Fruit fly (Drosophila melanogaster) whole organism, embryonic: ENCODE results near the gene CG18265.

ENCODE experiments used
- Atf6 ChIP-seq: fragments of 200-800 bp; sonication (Bioruptor generic); IDR thresholded peaks from 2 replicates; pipeline ENCODE4 v1.3.6; 2022; ENCODE audit warnings: missing biosample characterization, missing genetic modification characterization
- B-H2 ChIP-seq: fragments of 200-800 bp; sonication (Bioruptor generic); optimal IDR thresholded peaks from 2 replicates; lab custom pipeline; 2018; ENCODE audit warnings: missing biosample characterization, mild to moderate bottlenecking, missing genetic modification characterization
- Blimp-1 ChIP-seq: fragments of 200-800 bp; sonication (Bioruptor generic); optimal IDR thresholded peaks from 3 replicates; lab custom pipeline; 2018; ENCODE audit warnings: missing biosample characterization, missing genetic modification characterization, mild to moderate bottlenecking, moderate library complexity, missing genetic modification reagents
- C15 ChIP-seq: fragments of 200-800 bp; sonication (Bioruptor generic); IDR thresholded peaks from 3 replicates; pipeline ENCODE4 v1.3.6; 2022; ENCODE audit warnings: missing biosample characterization, missing genetic modification characterization
- CG10209 ChIP-seq: fragments of 200-800 bp; sonication (Bioruptor generic); optimal IDR thresholded peaks from 3 replicates; lab custom pipeline; 2017; ENCODE audit warnings: missing biosample characterization, mild to moderate bottlenecking, missing genetic modification characterization, missing genetic modification reagents
- CG11093 ChIP-seq: fragments of 200-800 bp; sonication (Bioruptor generic); IDR thresholded peaks from 3 replicates; pipeline ENCODE4 v1.3.6; 2022; ENCODE audit warnings: missing biosample characterization, missing genetic modification characterization
- CG12299 ChIP-seq: fragments of 200-800 bp; sonication (Bioruptor generic); optimal IDR thresholded peaks from 2 replicates; lab custom pipeline; 2018; ENCODE audit warnings: missing biosample characterization, mild to moderate bottlenecking, missing genetic modification characterization
- CG13424 ChIP-seq: fragments of 200-800 bp; sonication (Bioruptor generic); optimal IDR thresholded peaks from 2 replicates; lab custom pipeline; 2019; ENCODE audit warnings: missing biosample characterization, mild to moderate bottlenecking, missing genetic modification characterization, moderate library complexity
- CG14014 ChIP-seq: fragments of 200-800 bp; sonication (Bioruptor generic); IDR thresholded peaks from 2 replicates; pipeline ENCODE4 v1.3.6; 2022; ENCODE audit warnings: missing biosample characterization, missing genetic modification characterization
- CG15011 ChIP-seq: fragments of 200-800 bp; sonication (Bioruptor generic); optimal IDR thresholded peaks from 3 replicates; lab custom pipeline; 2018; ENCODE audit warnings: missing biosample characterization, mild to moderate bottlenecking, missing genetic modification characterization
- CG18619 ChIP-seq: fragments of 200-800 bp; sonication (Bioruptor generic); optimal IDR thresholded peaks from 3 replicates; lab custom pipeline; 2017; ENCODE audit warnings: missing biosample characterization, mild to moderate bottlenecking, missing genetic modification characterization
- CG2129 ChIP-seq: fragments of 200-800 bp; sonication (Bioruptor generic); IDR thresholded peaks from 2 replicates; pipeline ENCODE4 v1.3.6; 2022; ENCODE audit warnings: missing biosample characterization, missing genetic modification characterization; ENCODE audit not compliant: partially characterized antibody
- CG2712 ChIP-seq: fragments of 200-800 bp; optimal IDR thresholded peaks from 3 replicates; lab custom pipeline; 2019; ENCODE audit warnings: missing biosample characterization, mild to moderate bottlenecking, missing genetic modification characterization, moderate library complexity
- CG3065 ChIP-seq: fragments of 200-800 bp; sonication (Bioruptor generic); optimal IDR thresholded peaks from 2 replicates; lab custom pipeline; 2016; ENCODE audit warnings: missing biosample characterization, missing genetic modification characterization
- CG4854 ChIP-seq: fragments of 200-800 bp; sonication (Bioruptor generic); optimal IDR thresholded peaks from 2 replicates; lab custom pipeline; 2016; ENCODE audit warnings: missing biosample characterization, missing genetic modification characterization, inconsistent platforms
- CG5245 ChIP-seq: fragments of 200-800 bp; sonication (Bioruptor generic); optimal IDR thresholded peaks from 3 replicates; lab custom pipeline; 2016; ENCODE audit warnings: missing biosample characterization, missing genetic modification characterization
- CG6654 ChIP-seq: fragments of 200-800 bp; sonication (Bioruptor generic); optimal IDR thresholded peaks from 2 replicates; lab custom pipeline; 2017; ENCODE audit warnings: missing biosample characterization, mild to moderate bottlenecking, missing genetic modification characterization
- CHES-1-like ChIP-seq: fragments of 200-800 bp; sonication (Bioruptor generic); optimal IDR thresholded peaks from 2 replicates; lab custom pipeline; 2016; ENCODE audit warnings: missing biosample characterization, missing genetic modification characterization
- CrebB ChIP-seq: fragments of 200-800 bp; sonication (Bioruptor generic); optimal IDR thresholded peaks from 3 replicates; lab custom pipeline; 2018; ENCODE audit warnings: missing biosample characterization, mild to moderate bottlenecking, missing genetic modification characterization
- Doc3 ChIP-seq: fragments of 200-800 bp; sonication (Bioruptor generic); IDR thresholded peaks from 3 replicates; pipeline ENCODE4 v1.3.6; 2022; ENCODE audit warnings: missing biosample characterization, missing genetic modification characterization; ENCODE audit not compliant: partially characterized antibody
- Gsc ChIP-seq: fragments of 200-800 bp; sonication (Bioruptor generic); IDR thresholded peaks from 2 replicates; pipeline ENCODE4 v1.3.6; 2022; ENCODE audit warnings: missing biosample characterization, missing genetic modification characterization
- HHEX ChIP-seq: fragments of 200-800 bp; sonication (Bioruptor generic); optimal IDR thresholded peaks from 3 replicates; lab custom pipeline; 2017; ENCODE audit warnings: missing biosample characterization, mild to moderate bottlenecking, missing genetic modification characterization, missing genetic modification reagents
- Max ChIP-seq: fragments of 200-800 bp; sonication (Bioruptor generic); optimal IDR thresholded peaks from 2 replicates; lab custom pipeline; 2016; ENCODE audit warnings: missing biosample characterization, mild to moderate bottlenecking, missing genetic modification characterization
- Mes4 ChIP-seq: fragments of 200-800 bp; sonication (Bioruptor generic); optimal IDR thresholded peaks from 2 replicates; lab custom pipeline; 2016; ENCODE audit warnings: missing biosample characterization, missing genetic modification characterization
- NK7.1 ChIP-seq: fragments of 200-800 bp; sonication (Bioruptor generic); optimal IDR thresholded peaks from 3 replicates; lab custom pipeline; 2016; ENCODE audit warnings: missing biosample characterization, missing genetic modification characterization
- Nf-YA ChIP-seq: fragments of 200-800 bp; sonication (Bioruptor generic); IDR thresholded peaks from 2 replicates; pipeline ENCODE4 v1.3.6; 2022; ENCODE audit warnings: missing biosample characterization, missing genetic modification characterization
- Sin3A ChIP-seq: fragments of >200 bp; optimal IDR thresholded peaks from 2 replicates; lab custom pipeline; 2018
- Trl ChIP-seq, 3 experiments: fragments of >200 bp in 2 of 3; fragments of 200-800 bp in 1 of 3; sonication (Bioruptor generic) in 1 of 3; optimal IDR thresholded peaks; 2 replicates in 1 of 3; 3 replicates in 2 of 3; lab custom pipeline; 2016 to 2017; ENCODE audit warnings: missing biosample characterization in 1 of 3, missing genetic modification characterization in 1 of 3
- Usf ChIP-seq: fragments of 200-800 bp; sonication (Bioruptor generic); optimal IDR thresholded peaks from 2 replicates; lab custom pipeline; 2017; ENCODE audit warnings: missing genotype, missing biosample characterization, missing genetic modification characterization
- ara ChIP-seq: fragments of 200-800 bp; sonication (Bioruptor generic); IDR thresholded peaks from 2 replicates; pipeline ENCODE4 v1.3.6; 2022; ENCODE audit warnings: missing biosample characterization, missing genetic modification characterization
- bsh ChIP-seq, 2 experiments: fragments of 200-800 bp; sonication (Bioruptor generic); optimal IDR thresholded peaks; 2 replicates each; lab custom pipeline; 2017 to 2018; ENCODE audit warnings: mild to moderate bottlenecking in 2 of 2, missing biosample characterization in 2 of 2, missing genetic modification characterization in 2 of 2, moderate library complexity in 1 of 2
- cad ChIP-seq: fragments of >200 bp; optimal IDR thresholded peaks from 2 replicates; lab custom pipeline; 2017; ENCODE audit warnings: missing biosample characterization, missing genetic modification characterization
- crol ChIP-seq: fragments of 200-800 bp; sonication (Bioruptor generic); IDR thresholded peaks from 2 replicates; pipeline ENCODE4 v1.3.6; 2022; ENCODE audit warnings: missing biosample characterization, missing genetic modification characterization
- dm ChIP-seq: fragments of 200-800 bp; sonication (Bioruptor generic); optimal IDR thresholded peaks from 3 replicates; lab custom pipeline; 2016; ENCODE audit warnings: missing biosample characterization, missing genetic modification characterization
- jumu ChIP-seq: fragments of 200-800 bp; sonication (Bioruptor generic); optimal IDR thresholded peaks from 3 replicates; lab custom pipeline; 2016; ENCODE audit warnings: missing biosample characterization, missing genetic modification characterization
- kay ChIP-seq: fragments of 200-800 bp; sonication (Bioruptor generic); optimal IDR thresholded peaks from 2 replicates; lab custom pipeline; 2016; ENCODE audit warnings: missing biosample characterization, missing genetic modification characterization
- lilli ChIP-seq: fragments of 200-800 bp; sonication (Bioruptor generic); optimal IDR thresholded peaks from 3 replicates; lab custom pipeline; 2016; ENCODE audit warnings: missing biosample characterization, missing genetic modification characterization
- maf-S ChIP-seq: fragments of 200-800 bp; sonication (Bioruptor generic); optimal IDR thresholded peaks from 2 replicates; lab custom pipeline; 2016; ENCODE audit warnings: missing biosample characterization, missing genetic modification characterization
- odd ChIP-seq: fragments of 200-800 bp; sonication (Bioruptor generic); optimal IDR thresholded peaks from 2 replicates; lab custom pipeline; 2017; ENCODE audit warnings: missing biosample characterization, mild to moderate bottlenecking, missing genetic modification characterization
- row ChIP-seq: fragments of 200-800 bp; sonication (Bioruptor generic); IDR thresholded peaks from 3 replicates; pipeline ENCODE4 v1.3.6; 2022; ENCODE audit warnings: missing biosample characterization, missing genetic modification characterization
- run ChIP-seq: fragments of 200-800 bp; sonication (Bioruptor generic); optimal IDR thresholded peaks from 3 replicates; lab custom pipeline; 2018; ENCODE audit warnings: missing biosample characterization, mild to moderate bottlenecking, missing genetic modification characterization
- sc ChIP-seq, 3 experiments: fragments of >200 bp in 2 of 3; fragments of 200-800 bp in 1 of 3; sonication (Bioruptor generic) in 1 of 3; optimal IDR thresholded peaks; 2 replicates in 2 of 3; 3 replicates in 1 of 3; lab custom pipeline; 2017; ENCODE audit warnings: mild to moderate bottlenecking in 1 of 3, missing biosample characterization in 1 of 3, missing genetic modification characterization in 1 of 3, missing genetic modification reagents in 1 of 3
- schlank ChIP-seq: fragments of 200-800 bp; sonication (Bioruptor generic); optimal IDR thresholded peaks from 2 replicates; lab custom pipeline; 2018; ENCODE audit warnings: missing biosample characterization, mild to moderate bottlenecking, missing genetic modification characterization
- scrt ChIP-seq: fragments of 200-800 bp; sonication (Bioruptor generic); optimal IDR thresholded peaks from 2 replicates; lab custom pipeline; 2018; ENCODE audit warnings: missing biosample characterization, mild to moderate bottlenecking, missing genetic modification characterization, moderate library complexity
- sd ChIP-seq: fragments of 200-800 bp; sonication (Bioruptor generic); optimal IDR thresholded peaks from 3 replicates; lab custom pipeline; 2018; ENCODE audit warnings: missing biosample characterization, mild to moderate bottlenecking, missing genetic modification characterization, moderate library complexity
- slou ChIP-seq: fragments of 200-800 bp; sonication (Bioruptor generic); optimal IDR thresholded peaks from 3 replicates; lab custom pipeline; 2016; ENCODE audit warnings: missing biosample characterization, missing genetic modification characterization
- ssp ChIP-seq: fragments of 200-800 bp; sonication (Bioruptor generic); IDR thresholded peaks from 2 replicates; pipeline ENCODE4 v1.3.6; 2022; ENCODE audit warnings: missing biosample characterization, missing genetic modification characterization
- tna ChIP-seq: fragments of 200-800 bp; sonication (Bioruptor generic); IDR thresholded peaks from 2 replicates; pipeline ENCODE4 v1.3.6; 2022; ENCODE audit warnings: missing biosample characterization, missing genetic modification characterization; ENCODE audit not compliant: partially characterized antibody
- ttk ChIP-seq: fragments of 200-800 bp; sonication (Bioruptor generic); IDR thresholded peaks from 2 replicates; pipeline ENCODE4 v2.1.2; 2022; ENCODE audit warnings: missing biosample characterization, missing genetic modification characterization
- wek ChIP-seq: fragments of 200-800 bp; sonication (Bioruptor generic); optimal IDR thresholded peaks from 3 replicates; lab custom pipeline; 2018; ENCODE audit warnings: missing biosample characterization, mild to moderate bottlenecking, missing genetic modification characterization, moderate library complexity
- yki ChIP-seq: fragments of >200 bp; optimal IDR thresholded peaks from 3 replicates; lab custom pipeline; 2018
- zfh2 ChIP-seq: fragments of 200-800 bp; sonication (Bioruptor generic); optimal IDR thresholded peaks from 2 replicates; lab custom pipeline; 2016; ENCODE audit warnings: missing biosample characterization, missing genetic modification characterization

CG18265 gene

DNA sequence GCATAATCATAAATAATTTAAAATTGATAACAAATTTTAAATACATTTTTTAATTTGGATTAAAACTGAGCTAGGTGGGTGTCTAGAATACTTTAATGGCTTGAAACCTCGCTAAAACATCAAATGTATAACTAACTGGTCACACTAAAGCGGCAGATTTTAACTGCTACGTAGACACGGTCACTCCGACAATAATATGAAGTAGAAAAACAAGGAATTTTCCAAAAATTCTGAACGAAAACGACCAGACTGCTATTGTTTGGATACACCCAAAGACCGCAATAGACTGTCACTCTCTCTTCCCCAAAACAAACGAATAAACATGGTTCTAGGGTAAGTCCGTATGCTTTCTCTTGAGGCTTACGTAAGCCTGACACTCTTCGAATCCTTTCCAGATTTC is 26.6 kb downstream of the CG18265 start, which contains the start of gene QIL1 (continued):
- TF ChIP-seq CG12299 (tag; lab: Kevin White, UChicago) (no peak), lilli (GFP tag; lab: Kevin White, UChicago) (no peak), CG11093 (no peak), kay (no peak), ssp (GFP tag; lab: Robert Waterston, UW) (no peak), CG4854 (GFP tag; lab: Kevin White, UChicago) (no peak), CrebB (no peak), scrt (no peak), CG13424 (tag; lab: Kevin White, UChicago) (no peak), bsh (GFP tag; optimal IDR thresholded peaks at IDR 0.05; lab: Kevin White, UChicago) (no peak), CHES-1-like (no peak), NK7.1 (GFP tag; lab: Kevin White, UChicago) (no peak), CG3065 (GFP tag; lab: Kevin White, UChicago) (no peak), Usf (no peak), CG5245 (GFP tag; lab: Kevin White, UChicago) (no peak), ara (GFP tag; lab: Robert Waterston, UW) (no peak), tna (GFP tag; lab: Robert Waterston, UW) (no peak), Atf6 (GFP tag; lab: Robert Waterston, UW) (no peak), yki (no peak), Gsc (no peak), ttk (no peak), Sin3A (lab: Kevin White, UChicago) (no peak), CG10209 (GFP tag; lab: Kevin White, UChicago) (no peak), cad (GFP tag; lab: Kevin White, UChicago) (no peak), CG2129 (no peak), odd (GFP tag; lab: Kevin White, UChicago) (no peak), run (no peak), dm (GFP tag; lab: Kevin White, UChicago) (no peak), crol (no peak), CG6654 (GFP tag; lab: Kevin White, UChicago) (no peak), Mes4 (GFP tag; lab: Kevin White, UChicago) (no peak), row (0 out of 3 replicates have a peak, but pooled peaks have one; percentile 10), sd (tag; lab: Kevin White, UChicago) (peak; percentile 52), jumu (no peak), wek (GFP tag; lab: Kevin White, UChicago) (no peak), sc (optimal IDR thresholded peaks at IDR 0.05; lab: Kevin White, UChicago) (no peak), sc (GFP tag; optimal IDR thresholded peaks at IDR 0.05; lab: Kevin White, UChicago) (no peak), zfh2 (GFP tag; lab: Kevin White, UChicago) (no peak), CG15011 (no peak), C15 (GFP tag; lab: Robert Waterston, UW) (no peak), CG14014 (no peak), B-H2 (GFP tag; lab: Kevin White, UChicago) (no peak), CG18619 (GFP tag; lab: Kevin White, UChicago) (no peak), Blimp-1 (no peak), HHEX (no peak), Trl (optimal IDR thresholded peaks at IDR 0.05; lab: Kevin White, UChicago) (no peak), Trl (GFP tag; optimal IDR thresholded peaks at IDR 0.05; lab: Kevin White, UChicago) (no peak), maf-S (GFP tag; lab: Kevin White, UChicago) (no peak), Doc3 (GFP tag; lab: Robert Waterston, UW) (no peak), CG2712 (tag; lab: Kevin White, UChicago) (peak; percentile 40), schlank (tag; lab: Kevin White, UChicago) (no peak), Max (GFP tag; lab: Kevin White, UChicago) (no peak), slou (GFP tag; lab: Kevin White, UChicago) (no peak), Nf-YA (no peak)
